Fruit fly (Drosophila melanogaster): Measurements from ENCODE around the gene ssp7.

The ssp7 gene

DNA sequence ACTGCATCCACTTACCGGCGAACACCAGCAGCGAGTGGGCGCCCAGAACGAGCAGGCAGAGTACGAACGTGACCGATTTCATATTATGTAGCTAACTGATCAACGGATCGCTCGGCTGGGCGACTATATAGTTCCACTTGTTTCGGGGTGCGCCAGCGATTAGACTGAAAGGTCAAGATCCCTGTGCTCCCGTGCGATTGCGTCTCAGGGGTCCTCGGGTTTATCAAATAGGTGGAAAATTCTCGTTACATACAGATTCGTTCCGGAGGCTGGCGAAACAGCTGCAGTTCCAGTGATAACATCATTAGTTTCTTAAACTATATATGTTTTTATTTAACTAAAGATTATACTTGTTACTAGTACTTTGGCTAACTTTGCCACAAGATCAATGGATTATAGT lies at the start of gene ssp7:
TSS of gene ssp7 (minus strand) at position 101 of the 400 bp plus-strand sequence.
- TF ChIP-seq psq (optimal IDR thresholded peaks at IDR 0.05) (no peak), insv (optimal IDR thresholded peaks at IDR 0.05) (no peak), ttk (optimal IDR thresholded peaks at IDR 0.05) (no peak), Myc (optimal IDR thresholded peaks at IDR 0.05) (no peak), h (optimal IDR thresholded peaks at IDR 0.05) (no peak), Sin3A (optimal IDR thresholded peaks at IDR 0.05) (no peak)

DNA sequence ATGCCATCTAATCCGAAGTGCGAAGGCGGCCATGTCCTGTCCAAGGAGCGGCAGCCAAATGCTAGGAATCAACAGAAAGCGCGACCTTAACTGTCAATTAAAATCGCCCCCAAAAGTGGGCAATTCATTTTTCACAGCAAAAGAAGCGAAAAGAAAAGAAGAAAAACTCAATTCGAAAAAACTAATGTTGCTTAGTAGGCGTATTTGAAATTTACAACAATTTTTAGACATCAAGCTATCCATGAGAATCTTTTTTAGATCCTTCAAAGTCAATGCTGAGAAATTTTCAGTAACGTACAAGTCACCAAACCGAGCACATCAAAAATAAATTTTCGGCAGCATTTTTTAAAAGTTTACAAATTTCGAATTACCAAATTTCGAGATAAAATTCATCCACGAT lies 42.6 kb upstream of the ssp7 start, which contains the start of gene CG15200:
TSS of gene CG15200 (plus strand) at position 301 of the 400 bp plus-strand sequence.
- no peak for TF ChIP-seq h (optimal IDR thresholded peaks at IDR 0.05)
- no peak for TF ChIP-seq Myc (optimal IDR thresholded peaks at IDR 0.05)
- TF ChIP-seq insv (optimal IDR thresholded peaks at IDR 0.05), result no peak
- no peak for TF ChIP-seq Sin3A (optimal IDR thresholded peaks at IDR 0.05)
- TF ChIP-seq psq (optimal IDR thresholded peaks at IDR 0.05), result no peak
- no peak for TF ChIP-seq ttk (optimal IDR thresholded peaks at IDR 0.05)

DNA sequence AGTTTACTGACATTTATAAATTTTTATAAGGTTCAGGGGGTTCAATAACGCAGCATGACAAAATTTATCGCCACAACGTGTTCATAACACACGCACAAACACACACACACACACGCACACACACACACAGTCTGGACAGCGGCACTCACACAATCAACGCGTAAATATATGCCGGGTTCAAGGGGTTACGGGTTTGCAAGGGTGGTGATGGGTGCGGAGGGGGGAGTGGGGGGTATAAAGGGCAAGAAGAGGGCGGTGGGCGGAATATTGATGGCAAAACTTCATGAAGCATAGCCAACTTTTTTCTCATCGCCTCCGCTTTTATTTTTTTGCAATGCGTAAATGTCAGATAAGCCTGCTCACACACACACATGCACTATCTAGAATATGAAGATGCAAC lies 36.0 kb upstream of the ssp7 start:
- TF ChIP-seq insv (optimal IDR thresholded peaks at IDR 0.05), result no peak
- TF ChIP-seq Sin3A (optimal IDR thresholded peaks at IDR 0.05), result no peak
- no peak for TF ChIP-seq Myc (optimal IDR thresholded peaks at IDR 0.05)
- TF ChIP-seq psq (optimal IDR thresholded peaks at IDR 0.05), result no peak
- no peak for TF ChIP-seq h (optimal IDR thresholded peaks at IDR 0.05)

DNA sequence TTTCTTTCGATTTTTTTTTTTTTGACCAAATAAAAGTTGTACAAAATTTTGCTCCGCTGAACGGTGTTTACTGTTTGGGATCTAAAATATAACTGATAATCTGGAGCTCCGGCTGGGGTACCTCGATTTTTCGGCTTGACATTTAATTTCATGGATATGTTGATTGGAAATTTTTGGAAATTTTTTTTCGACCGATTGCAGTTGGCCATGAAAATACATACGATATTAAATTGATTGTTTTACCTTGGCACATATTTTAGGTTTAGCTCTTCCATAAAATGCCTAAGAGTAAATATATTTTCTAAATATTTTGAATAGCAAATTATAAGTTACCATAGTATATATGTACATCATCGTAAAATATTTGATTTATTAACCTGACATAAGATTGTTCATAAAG lies 30.5 kb upstream of the ssp7 start, which contains the start of gene CG1394:
TSS of gene CG1394 (minus strand) at position 101 of the 400 bp plus-strand sequence.
- no peak for TF ChIP-seq h (optimal IDR thresholded peaks at IDR 0.05)
- no peak for TF ChIP-seq Myc (optimal IDR thresholded peaks at IDR 0.05)
- no peak for TF ChIP-seq ttk (optimal IDR thresholded peaks at IDR 0.05)
- TF ChIP-seq Sin3A (optimal IDR thresholded peaks at IDR 0.05), result no peak
- no peak for TF ChIP-seq psq (optimal IDR thresholded peaks at IDR 0.05)
- no peak for TF ChIP-seq insv (optimal IDR thresholded peaks at IDR 0.05)

DNA sequence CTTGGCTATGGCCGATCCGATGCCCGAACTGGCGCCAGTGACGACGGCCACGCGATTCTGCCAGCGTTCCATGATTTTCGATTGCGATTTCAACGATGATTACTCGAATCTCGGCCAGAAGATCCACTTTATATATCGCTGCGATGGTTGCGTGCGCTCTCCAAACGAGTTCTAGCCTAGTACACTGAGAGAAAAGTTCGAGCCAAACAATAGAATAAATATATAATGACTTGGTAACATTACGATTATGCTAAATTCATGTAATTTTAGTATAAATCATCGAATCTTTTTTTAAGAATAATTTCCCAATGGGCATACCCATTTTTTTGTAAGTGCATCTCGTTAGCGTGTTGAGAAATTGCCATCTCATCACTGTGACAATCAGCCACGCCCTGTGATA lies 28.9 kb upstream of the ssp7 start, which contains the start of gene Antdh:
TSS of gene Antdh (minus strand) at position 101 of the 400 bp plus-strand sequence.
- TF ChIP-seq h (optimal IDR thresholded peaks at IDR 0.05) (no peak), psq (optimal IDR thresholded peaks at IDR 0.05) (no peak), Myc (optimal IDR thresholded peaks at IDR 0.05) (no peak)

DNA sequence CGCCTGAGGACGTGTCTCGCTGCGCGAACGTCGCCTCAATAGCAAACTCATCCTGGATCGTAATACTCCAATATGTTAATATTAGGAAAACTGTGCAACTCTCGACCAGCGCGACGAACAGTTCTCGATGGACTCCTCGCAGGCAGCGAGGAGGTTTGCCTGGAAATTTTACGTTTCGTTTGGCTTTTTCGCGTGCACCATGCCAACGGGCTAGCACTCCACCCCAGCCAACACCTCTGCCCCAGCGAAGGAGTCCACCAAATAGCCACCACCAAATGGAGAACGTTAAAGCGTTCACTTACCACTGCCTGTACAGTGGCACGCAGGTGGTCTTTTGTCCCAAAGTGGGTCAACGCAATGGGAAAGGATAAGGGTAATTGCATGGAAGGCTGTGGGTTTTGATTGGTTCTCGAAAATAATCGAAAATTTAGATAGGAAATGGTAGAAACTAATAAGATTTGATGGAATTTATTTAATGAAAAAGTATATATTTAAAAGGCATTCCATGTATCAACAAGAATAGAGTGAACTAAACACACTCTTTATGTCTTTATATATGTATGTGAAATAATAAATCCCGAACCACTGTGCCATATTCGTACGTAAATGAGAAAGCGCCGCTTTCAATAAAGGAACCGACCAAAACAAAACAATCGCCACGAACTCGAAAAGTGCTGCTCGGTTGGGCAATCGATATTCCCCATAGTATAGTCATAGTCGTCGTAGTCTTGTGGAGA lies 19.8 kb upstream of the ssp7 start, which contains the start of gene CG32668:
TSS of gene CG32668 (minus strand) at position 51 of the 737 bp plus-strand sequence.
- TF ChIP-seq Sin3A (optimal IDR thresholded peaks at IDR 0.05) (no peak), insv (optimal IDR thresholded peaks at IDR 0.05) (no peak), Myc (optimal IDR thresholded peaks at IDR 0.05) (no peak), h (optimal IDR thresholded peaks at IDR 0.05) (no peak), psq (optimal IDR thresholded peaks at IDR 0.05) (no peak), ttk (optimal IDR thresholded peaks at IDR 0.05) (no peak)

DNA sequence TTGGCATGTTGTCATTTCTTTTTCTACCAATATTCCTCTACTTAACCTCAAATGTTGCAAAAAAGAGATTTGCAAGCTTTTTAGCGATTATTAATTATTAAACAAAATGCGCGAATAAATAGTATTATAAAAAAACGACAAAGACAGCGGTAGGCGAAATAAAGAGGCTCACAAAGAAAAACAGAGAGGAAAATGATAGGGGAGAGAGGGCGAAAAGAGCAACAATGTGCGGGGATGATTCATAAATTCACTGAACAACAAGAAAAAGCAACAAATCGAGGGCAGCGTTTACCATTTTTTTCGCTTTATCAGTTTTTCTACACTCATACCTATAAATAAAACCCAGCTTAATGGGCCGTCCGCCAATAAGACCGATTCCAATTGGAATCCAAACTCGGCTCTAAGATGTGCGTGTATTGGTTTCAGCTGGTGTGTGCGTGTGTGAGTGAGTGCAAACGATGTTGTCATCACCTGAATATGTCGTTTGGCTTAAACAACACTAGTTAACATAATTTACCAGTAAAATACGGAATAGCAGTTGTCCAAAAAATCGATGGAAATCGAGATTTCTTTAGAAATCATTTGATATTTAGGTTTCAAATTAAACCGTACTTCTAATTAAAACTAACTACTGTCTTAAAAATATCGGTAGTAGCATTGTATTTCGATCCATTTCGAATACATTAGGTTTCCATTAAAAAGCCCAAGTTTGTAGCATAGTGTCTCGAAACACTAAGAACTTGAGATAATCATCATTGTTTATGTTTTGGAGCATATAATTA lies 15.9 kb upstream of the ssp7 start:
- TF ChIP-seq insv (optimal IDR thresholded peaks at IDR 0.05), result no peak
- TF ChIP-seq psq (optimal IDR thresholded peaks at IDR 0.05), result no peak
- TF ChIP-seq h (optimal IDR thresholded peaks at IDR 0.05), result no peak
- no peak for TF ChIP-seq Sin3A (optimal IDR thresholded peaks at IDR 0.05)
- TF ChIP-seq ttk (optimal IDR thresholded peaks at IDR 0.05), result no peak
- no peak for TF ChIP-seq Myc (optimal IDR thresholded peaks at IDR 0.05)

DNA sequence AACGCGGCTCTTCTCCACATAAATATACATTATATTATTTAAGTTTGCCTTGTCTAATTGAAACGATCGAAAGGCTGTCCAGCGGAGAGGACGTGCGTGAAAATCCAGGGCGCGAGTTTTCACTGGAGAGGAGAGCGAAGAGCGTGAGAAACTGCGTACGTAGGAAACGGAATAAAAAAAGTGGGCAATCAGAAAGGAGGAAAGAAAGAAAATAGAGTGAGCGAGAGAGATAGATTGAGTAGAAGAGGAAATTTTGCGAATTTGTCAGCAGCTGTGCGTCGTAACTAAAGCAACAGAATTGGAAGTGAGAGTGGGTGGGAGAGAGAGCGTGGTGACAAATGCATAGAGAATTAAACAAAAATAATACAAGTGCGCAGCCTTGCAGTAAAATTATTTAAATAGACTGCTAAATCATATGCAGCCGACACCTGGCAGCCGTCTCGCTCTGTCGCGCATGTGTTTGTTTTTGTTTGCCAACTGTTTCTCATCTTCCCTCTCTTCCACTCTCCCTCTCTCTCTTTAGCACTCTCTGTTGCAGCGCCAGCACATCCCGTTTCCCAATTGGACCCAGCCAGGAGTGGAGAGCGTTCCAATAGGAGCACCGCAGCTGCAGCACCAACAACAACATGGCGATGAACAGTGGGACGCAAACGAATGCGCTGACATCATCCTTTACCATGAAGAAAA lies 14.6 kb upstream of the ssp7 start:
- TF ChIP-seq ttk (optimal IDR thresholded peaks at IDR 0.05) (no peak), psq (optimal IDR thresholded peaks at IDR 0.05) (no peak), h (optimal IDR thresholded peaks at IDR 0.05) (no peak), Sin3A (optimal IDR thresholded peaks at IDR 0.05) (no peak), Myc (optimal IDR thresholded peaks at IDR 0.05) (no peak)

DNA sequence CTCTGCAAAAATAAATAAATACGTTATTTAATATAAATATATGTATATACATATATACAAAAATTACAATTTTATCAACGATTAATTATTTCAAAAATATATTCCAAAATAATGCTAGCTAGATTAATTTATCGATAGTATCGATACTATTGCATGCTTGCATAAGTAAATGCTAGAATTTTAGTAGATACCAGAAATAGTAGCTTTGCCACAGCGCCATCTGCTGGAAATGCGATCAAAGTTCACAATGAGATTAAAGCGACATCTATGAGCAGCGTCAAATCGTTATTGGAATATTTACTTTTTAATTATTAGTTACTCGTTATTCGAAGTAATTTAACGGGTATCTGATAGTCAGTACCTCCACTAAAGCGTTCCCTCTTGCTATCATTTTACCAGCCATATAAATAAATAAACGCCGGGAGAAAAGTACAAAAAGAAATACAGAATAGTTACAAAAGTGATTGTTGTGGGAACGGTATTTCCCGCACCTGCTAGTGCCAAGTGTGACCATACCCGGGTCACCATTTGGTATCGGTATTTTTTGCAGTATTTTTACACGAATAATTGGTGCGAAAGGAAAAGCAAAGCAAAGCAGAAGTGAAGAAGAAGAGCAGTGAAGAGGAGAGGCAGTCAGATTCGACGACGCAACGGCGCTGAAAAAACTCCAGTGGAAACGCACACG lies 13.9 kb upstream of the ssp7 start, which contains the start of the genes rtv and Dlic:
TSS of gene rtv (minus strand) at position 165 of the 685 bp plus-strand sequence.
TSS of gene Dlic (plus strand) at position 596 of the 685 bp plus-strand sequence.
- TF ChIP-seq psq (optimal IDR thresholded peaks at IDR 0.05) (peak; percentile 96), ttk (optimal IDR thresholded peaks at IDR 0.05) (no peak)

DNA sequence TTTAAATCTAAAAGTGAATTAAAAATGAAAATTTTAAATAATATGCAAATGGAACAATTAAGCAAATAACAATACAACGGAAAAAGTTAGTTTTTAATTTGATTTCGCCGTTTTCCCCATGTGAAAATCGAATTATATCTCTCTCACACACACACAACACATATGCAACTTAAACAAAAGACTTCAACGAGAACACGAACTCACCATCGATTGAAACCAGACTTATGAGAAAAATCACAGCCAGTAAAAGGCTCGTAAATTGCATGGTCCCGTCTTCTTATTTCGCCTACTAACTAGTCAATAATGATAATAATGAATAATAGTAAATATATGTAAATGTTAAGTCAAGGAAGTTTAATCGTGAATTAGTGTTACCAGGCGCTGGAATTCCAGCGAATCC lies 13.3 kb upstream of the ssp7 start:
- TF ChIP-seq Myc (optimal IDR thresholded peaks at IDR 0.05) (no peak), insv (optimal IDR thresholded peaks at IDR 0.05) (no peak), psq (optimal IDR thresholded peaks at IDR 0.05) (no peak), ttk (optimal IDR thresholded peaks at IDR 0.05) (no peak), h (optimal IDR thresholded peaks at IDR 0.05) (no peak), Sin3A (optimal IDR thresholded peaks at IDR 0.05) (no peak)

DNA sequence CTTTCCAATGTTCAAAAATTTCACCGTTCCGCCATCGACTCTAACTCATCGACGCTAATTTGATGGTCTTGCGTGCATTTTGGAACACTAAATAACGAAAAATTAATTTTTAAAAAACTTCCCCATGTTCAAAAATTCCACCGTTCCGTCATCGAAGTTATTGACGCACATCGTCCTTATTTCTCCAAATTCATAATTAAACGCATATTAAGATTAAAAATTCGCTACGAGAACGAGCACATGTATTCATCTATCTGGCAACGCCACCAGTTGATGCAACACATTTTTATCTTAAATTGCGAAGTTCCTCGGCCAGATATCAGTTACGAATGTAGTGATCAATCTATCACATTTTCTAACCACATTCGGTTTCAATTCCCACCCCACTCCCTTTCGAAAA lies 9.1 kb upstream of the ssp7 start, which contains the start of gene Lint-1:
TSS of gene Lint-1 (plus strand) at position 123 of the 400 bp plus-strand sequence.
- TF ChIP-seq Sin3A (optimal IDR thresholded peaks at IDR 0.05) (no peak), insv (optimal IDR thresholded peaks at IDR 0.05) (no peak), psq (optimal IDR thresholded peaks at IDR 0.05) (no peak), h (optimal IDR thresholded peaks at IDR 0.05) (no peak), Myc (optimal IDR thresholded peaks at IDR 0.05) (no peak), ttk (optimal IDR thresholded peaks at IDR 0.05) (no peak)
